Fruit fly (Drosophila melanogaster) whole organism, embryonic: Measurements from ENCODE around the gene Hpr1.

Source experiments
- CG10543 ChIP-seq: fragments of 200-800 bp; sonication (Bioruptor generic); optimal IDR thresholded peaks from 3 replicates; lab custom pipeline; 2017; ENCODE audit warnings: missing biosample characterization, mild to moderate bottlenecking, missing genetic modification characterization, moderate library complexity
- CG10654 ChIP-seq: fragments of 200-800 bp; sonication (Bioruptor generic); optimal IDR thresholded peaks from 2 replicates; lab custom pipeline; 2016; ENCODE audit warnings: missing biosample characterization, missing genetic modification characterization
- CG11696 ChIP-seq: fragments of 200-800 bp; sonication (Bioruptor generic); IDR thresholded peaks from 2 replicates; pipeline ENCODE4 v1.3.6; 2022; ENCODE audit warnings: missing biosample characterization, missing genetic modification characterization
- CG12769 ChIP-seq: fragments of 200-800 bp; sonication (Bioruptor generic); optimal IDR thresholded peaks from 2 replicates; lab custom pipeline; 2019; ENCODE audit warnings: missing biosample characterization, mild to moderate bottlenecking, missing genetic modification characterization, moderate library complexity
- CG15011 ChIP-seq: fragments of 200-800 bp; sonication (Bioruptor generic); optimal IDR thresholded peaks from 3 replicates; lab custom pipeline; 2018; ENCODE audit warnings: missing biosample characterization, mild to moderate bottlenecking, missing genetic modification characterization
- CG15269 ChIP-seq: fragments of 200-800 bp; sonication (Bioruptor generic); optimal IDR thresholded peaks from 2 replicates; lab custom pipeline; 2018; ENCODE audit warnings: missing biosample characterization, mild to moderate bottlenecking, missing genetic modification characterization, moderate library complexity
- CG1529 ChIP-seq: fragments of 200-800 bp; sonication (Bioruptor generic); optimal IDR thresholded peaks from 3 replicates; lab custom pipeline; 2018; ENCODE audit warnings: missing biosample characterization, missing genetic modification characterization
- CG15601 ChIP-seq: fragments of 200-800 bp; sonication (Bioruptor generic); optimal IDR thresholded peaks from 3 replicates; lab custom pipeline; 2019; ENCODE audit warnings: missing biosample characterization, mild to moderate bottlenecking, missing genetic modification characterization, moderate library complexity
- CG2712 ChIP-seq: fragments of 200-800 bp; optimal IDR thresholded peaks from 3 replicates; lab custom pipeline; 2019; ENCODE audit warnings: missing biosample characterization, mild to moderate bottlenecking, missing genetic modification characterization, moderate library complexity
- CG34376 ChIP-seq: fragments of 200-800 bp; sonication (Bioruptor generic); optimal IDR thresholded peaks from 2 replicates; lab custom pipeline; 2018; ENCODE audit warnings: missing biosample characterization, mild to moderate bottlenecking, missing genetic modification characterization
- CG3838 ChIP-seq: fragments of 200-800 bp; sonication (Bioruptor generic); optimal IDR thresholded peaks from 3 replicates; lab custom pipeline; 2016; ENCODE audit warnings: missing biosample characterization, missing genetic modification characterization
- CG4617 ChIP-seq: fragments of 200-800 bp; sonication (Bioruptor generic); optimal IDR thresholded peaks from 3 replicates; lab custom pipeline; 2016; ENCODE audit warnings: missing biosample characterization, missing genetic modification characterization, borderline replicate concordance
- CG6813 ChIP-seq: fragments of 200-800 bp; sonication (Bioruptor generic); optimal IDR thresholded peaks from 2 replicates; lab custom pipeline; 2017; ENCODE audit warnings: missing biosample characterization, missing genetic modification characterization, mild to moderate bottlenecking, moderate library complexity, missing genetic modification reagents
- CG7745 ChIP-seq: fragments of 200-800 bp; sonication (Bioruptor generic); optimal IDR thresholded peaks from 2 replicates; lab custom pipeline; 2018; ENCODE audit warnings: missing biosample characterization, mild to moderate bottlenecking, missing genetic modification characterization, moderate library complexity
- CG7928 ChIP-seq: fragments of 200-800 bp; sonication (Bioruptor generic); optimal IDR thresholded peaks from 2 replicates; lab custom pipeline; 2017; ENCODE audit warnings: missing biosample characterization, mild to moderate bottlenecking, missing genetic modification characterization
- CG9797 ChIP-seq: fragments of 200-800 bp; sonication (Bioruptor generic); optimal IDR thresholded peaks from 3 replicates; lab custom pipeline; 2018; ENCODE audit warnings: missing biosample characterization, mild to moderate bottlenecking, missing genetic modification characterization
- CG9932 ChIP-seq: fragments of 200-800 bp; sonication (Bioruptor generic); IDR thresholded peaks from 2 replicates; pipeline ENCODE4 v1.3.6; 2022; ENCODE audit warnings: missing biosample characterization, missing genetic modification characterization
- D ChIP-seq, 2 experiments: fragments of 200-800 bp in 1 of 2; fragments of >200 bp in 1 of 2; sonication (Bioruptor generic) in 1 of 2; optimal IDR thresholded peaks; 2 replicates in 1 of 2; 3 replicates in 1 of 2; lab custom pipeline; 2017; ENCODE audit warnings: mild to moderate bottlenecking in 1 of 2, missing biosample characterization in 1 of 2, missing genetic modification characterization in 1 of 2, missing genetic modification reagents in 1 of 2
- HHEX ChIP-seq: fragments of 200-800 bp; sonication (Bioruptor generic); optimal IDR thresholded peaks from 3 replicates; lab custom pipeline; 2017; ENCODE audit warnings: missing biosample characterization, mild to moderate bottlenecking, missing genetic modification characterization, missing genetic modification reagents
- MTF-1 ChIP-seq: fragments of 200-800 bp; sonication (Bioruptor generic); optimal IDR thresholded peaks from 2 replicates; lab custom pipeline; 2018; ENCODE audit warnings: missing biosample characterization, mild to moderate bottlenecking, missing genetic modification characterization, borderline replicate concordance
- Oaz ChIP-seq: fragments of 200-800 bp; sonication (Bioruptor generic); IDR thresholded peaks from 2 replicates; pipeline ENCODE4 v1.3.6; 2022; ENCODE audit warnings: missing biosample characterization, missing genetic modification characterization
- Oli ChIP-seq: fragments of 200-800 bp; sonication (Bioruptor generic); optimal IDR thresholded peaks from 2 replicates; lab custom pipeline; 2018; ENCODE audit warnings: missing biosample characterization, mild to moderate bottlenecking, missing genetic modification characterization, moderate library complexity
- Scr ChIP-seq: fragments of 200-800 bp; sonication (Bioruptor generic); IDR thresholded peaks from 2 replicates; pipeline ENCODE4 v1.3.6; 2022; ENCODE audit warnings: missing biosample characterization, missing genetic modification characterization; ENCODE audit not compliant: partially characterized antibody
- Sox102F ChIP-seq: fragments of 200-800 bp; sonication (Bioruptor generic); optimal IDR thresholded peaks from 2 replicates; lab custom pipeline; 2018; ENCODE audit warnings: missing biosample characterization, mild to moderate bottlenecking, missing genetic modification characterization, moderate library complexity
- bsh ChIP-seq, 2 experiments: fragments of 200-800 bp; sonication (Bioruptor generic); optimal IDR thresholded peaks; 2 replicates each; lab custom pipeline; 2017 to 2018; ENCODE audit warnings: mild to moderate bottlenecking in 2 of 2, missing biosample characterization in 2 of 2, missing genetic modification characterization in 2 of 2, moderate library complexity in 1 of 2
- btn ChIP-seq: fragments of 200-800 bp; sonication (Bioruptor generic); optimal IDR thresholded peaks from 2 replicates; lab custom pipeline; 2016; ENCODE audit warnings: missing biosample characterization, missing genetic modification characterization
- cas ChIP-seq: fragments of 200-800 bp; sonication (Bioruptor generic); IDR thresholded peaks from 2 replicates; pipeline ENCODE4 v1.3.6; 2022; ENCODE audit warnings: missing biosample characterization, missing genetic modification characterization
- cato ChIP-seq: fragments of 200-800 bp; sonication (Bioruptor generic); optimal IDR thresholded peaks from 2 replicates; lab custom pipeline; 2016; ENCODE audit warnings: missing biosample characterization, missing genetic modification characterization, borderline replicate concordance
- crol ChIP-seq: fragments of 200-800 bp; sonication (Bioruptor generic); IDR thresholded peaks from 2 replicates; pipeline ENCODE4 v1.3.6; 2022; ENCODE audit warnings: missing biosample characterization, missing genetic modification characterization
- dan ChIP-seq: fragments of 200-800 bp; sonication (Bioruptor generic); IDR thresholded peaks from 2 replicates; pipeline ENCODE4 v1.3.6; 2022; ENCODE audit warnings: missing biosample characterization, missing genetic modification characterization
- dmrt11E ChIP-seq: fragments of 200-800 bp; sonication (Bioruptor generic); optimal IDR thresholded peaks from 3 replicates; lab custom pipeline; 2018; ENCODE audit warnings: missing biosample characterization, mild to moderate bottlenecking, missing genetic modification characterization, moderate library complexity
- dpn ChIP-seq, 2 experiments: fragments of 200-800 bp; sonication (Bioruptor generic); optimal IDR thresholded peaks; 3 replicates each; lab custom pipeline; 2016; ENCODE audit warnings: missing biosample characterization in 2 of 2, missing genetic modification characterization in 2 of 2
- gfzf ChIP-seq: fragments of 200-800 bp; sonication (Bioruptor generic); optimal IDR thresholded peaks from 2 replicates; lab custom pipeline; 2016; ENCODE audit warnings: missing biosample characterization, mild to moderate bottlenecking, missing genetic modification characterization, moderate library complexity
- gt ChIP-seq: fragments of 200-800 bp; sonication (Bioruptor generic); IDR thresholded peaks from 2 replicates; pipeline ENCODE4 v1.3.6; 2022; ENCODE audit warnings: missing biosample characterization, missing genetic modification characterization
- hkb ChIP-seq, 2 experiments: fragments of 200-800 bp in 1 of 2; fragments of >200 bp in 1 of 2; sonication (Bioruptor generic) in 1 of 2; IDR thresholded peaks in 1 of 2; optimal IDR thresholded peaks in 1 of 2; 2 replicates each; pipeline versions ENCODE4 v1.3.6 to Lab custom; 2017 to 2022; ENCODE audit warnings: missing biosample characterization in 1 of 2, missing genetic modification characterization in 1 of 2
- inv ChIP-seq: fragments of 200-800 bp; sonication (Bioruptor generic); IDR thresholded peaks from 2 replicates; pipeline ENCODE4 v1.3.6; 2022; ENCODE audit warnings: missing biosample characterization, missing genetic modification characterization; ENCODE audit not compliant: partially characterized antibody
- lbe ChIP-seq: fragments of 200-800 bp; sonication (Bioruptor generic); optimal IDR thresholded peaks from 2 replicates; lab custom pipeline; 2016; ENCODE audit warnings: missing biosample characterization, mild to moderate bottlenecking, missing genetic modification characterization
- nau ChIP-seq: fragments of 200-800 bp; sonication (Bioruptor generic); optimal IDR thresholded peaks from 3 replicates; lab custom pipeline; 2017; ENCODE audit warnings: missing biosample characterization, mild to moderate bottlenecking, missing genetic modification characterization, missing genetic modification reagents
- pb ChIP-seq: fragments of 200-800 bp; sonication (Bioruptor generic); optimal IDR thresholded peaks from 3 replicates; lab custom pipeline; 2016; ENCODE audit warnings: missing biosample characterization, missing genetic modification characterization
- pfk ChIP-seq: fragments of 200-800 bp; sonication (Bioruptor generic); optimal IDR thresholded peaks from 2 replicates; lab custom pipeline; 2018; ENCODE audit warnings: missing biosample characterization, mild to moderate bottlenecking, missing genetic modification characterization, moderate library complexity
- phol ChIP-seq: fragments of 200-800 bp; sonication (Bioruptor generic); optimal IDR thresholded peaks from 3 replicates; lab custom pipeline; 2018; ENCODE audit warnings: missing biosample characterization, mild to moderate bottlenecking, missing genetic modification characterization, moderate library complexity
- ro ChIP-seq: fragments of 200-800 bp; sonication (Bioruptor generic); IDR thresholded peaks from 2 replicates; pipeline ENCODE4 v1.3.6; 2022; ENCODE audit warnings: missing biosample characterization, missing genetic modification characterization
- salm ChIP-seq: fragments of 200-800 bp; sonication (Bioruptor generic); optimal IDR thresholded peaks from 2 replicates; lab custom pipeline; 2018; ENCODE audit warnings: missing biosample characterization, mild to moderate bottlenecking, missing genetic modification characterization
- schlank ChIP-seq: fragments of 200-800 bp; sonication (Bioruptor generic); optimal IDR thresholded peaks from 2 replicates; lab custom pipeline; 2018; ENCODE audit warnings: missing biosample characterization, mild to moderate bottlenecking, missing genetic modification characterization
- sob ChIP-seq: fragments of 200-800 bp; sonication (Bioruptor generic); IDR thresholded peaks from 2 replicates; pipeline ENCODE4 v1.3.6; 2022; ENCODE audit warnings: missing biosample characterization, missing genetic modification characterization
- stc ChIP-seq: fragments of 200-800 bp; sonication (Bioruptor generic); IDR thresholded peaks from 2 replicates; pipeline ENCODE4 v1.3.6; 2022; ENCODE audit warnings: missing biosample characterization, missing genetic modification characterization
- twi ChIP-seq: fragments of 200-800 bp; optimal IDR thresholded peaks from 2 replicates; lab custom pipeline; 2019; ENCODE audit warnings: missing biosample characterization, mild to moderate bottlenecking, missing genetic modification characterization, moderate library complexity
- zf30C ChIP-seq: fragments of 200-800 bp; sonication (Bioruptor generic); optimal IDR thresholded peaks from 3 replicates; lab custom pipeline; 2018; ENCODE audit warnings: missing biosample characterization, mild to moderate bottlenecking, missing genetic modification characterization

The Hpr1 gene

dm6 chr3R:5791497-5791896, 29.7 kb downstream of the Hpr1 start, which contains the start of gene Hpf1 (continued):
- TF ChIP-seq dmrt11E (tag; lab: Kevin White, UChicago) (peak; percentile 96), pb (peak; percentile 97), CG9932 (GFP tag; lab: Robert Waterston, UW) (peak; percentile 98), lbe (GFP tag; lab: Kevin White, UChicago) (peak; percentile 99), sob (GFP tag; lab: Robert Waterston, UW) (peak; percentile 98), cas (GFP tag; lab: Robert Waterston, UW) (peak; percentile 96), CG2712 (tag; lab: Kevin White, UChicago) (peak; percentile 98), btn (GFP tag; lab: Kevin White, UChicago) (peak; percentile 95), twi (tag; lab: Kevin White, UChicago) (peak; percentile 94), CG15269 (tag; lab: Kevin White, UChicago) (peak; percentile 99), Oaz (GFP tag; lab: Robert Waterston, UW) (peak; percentile 96), inv (GFP tag; lab: Robert Waterston, UW) (no peak), crol (GFP tag; lab: Robert Waterston, UW) (peak; percentile 65), dan (GFP tag; lab: Robert Waterston, UW) (peak; percentile 83), Sox102F (peak; percentile 99), MTF-1 (GFP tag; lab: Kevin White, UChicago) (peak; percentile 90), CG12769 (tag; lab: Kevin White, UChicago) (peak; percentile 99), CG4617 (peak; percentile 98), CG10543 (peak; percentile 95), CG9797 (GFP tag; lab: Kevin White, UChicago) (peak; percentile 29), ro (GFP tag; lab: Robert Waterston, UW) (peak; percentile 92), CG11696 (GFP tag; lab: Robert Waterston, UW) (peak; percentile 90), gfzf (GFP tag; lab: Kevin White, UChicago) (peak; percentile 43), hkb (optimal IDR thresholded peaks at IDR 0.05; lab: Kevin White, UChicago) (no peak), hkb (GFP tag; IDR thresholded peaks at IDR 0.05; lab: Robert Waterston, UW) (peak; percentile 98), pfk (GFP tag; lab: Kevin White, UChicago) (peak; percentile 51), dpn (GFP tag; optimal IDR thresholded peaks at IDR 0.05; lab: Kevin White, UChicago) (peak; percentile 99), schlank (tag; lab: Kevin White, UChicago) (peak; percentile 98), Scr (GFP tag; lab: Robert Waterston, UW) (peak; percentile 23; the same call in 1 of the 2 replicates), phol (tag; lab: Kevin White, UChicago) (peak; percentile 98), CG15011 (GFP tag; lab: Kevin White, UChicago) (peak; percentile 97), CG3838 (GFP tag; lab: Kevin White, UChicago) (peak; percentile 95), HHEX (GFP tag; lab: Kevin White, UChicago) (peak; percentile 98), CG6813 (GFP tag; lab: Kevin White, UChicago) (peak; percentile 96), nau (GFP tag; lab: Kevin White, UChicago) (peak; percentile 98), Oli (peak; percentile 99), D (optimal IDR thresholded peaks at IDR 0.05; lab: Kevin White, UChicago) (no peak), D (GFP tag; optimal IDR thresholded peaks at IDR 0.05; lab: Kevin White, UChicago) (peak; percentile 96), cato (GFP tag; lab: Kevin White, UChicago) (peak; percentile 96), zf30C (GFP tag; lab: Kevin White, UChicago) (peak; percentile 39), CG10654 (GFP tag; lab: Kevin White, UChicago) (peak; percentile 97), CG7928 (GFP tag; lab: Kevin White, UChicago) (peak; percentile 80), salm (peak; percentile 97), bsh (GFP tag; optimal IDR thresholded peaks at IDR 0.05; lab: Kevin White, UChicago) (peak; percentile 97 to 98), CG7745 (tag; lab: Kevin White, UChicago) (peak; percentile 58), gt (GFP tag; lab: Robert Waterston, UW) (peak; percentile 91), CG34376 (peak; percentile 98), stc (GFP tag; lab: Robert Waterston, UW) (peak; percentile 96), CG1529 (GFP tag; lab: Kevin White, UChicago) (peak; percentile 94), CG15601 (tag; lab: Kevin White, UChicago) (peak; percentile 95)
